Fruit fly (Drosophila melanogaster) whole organism, wandering third instar larva: ENCODE results near the gene CG3726.

ENCODE experiments used
- Abd-B ChIP-seq: fragments of >200 bp; optimal IDR thresholded peaks from 2 replicates; lab custom pipeline; 2017; ENCODE audit warnings: missing biosample characterization, missing genetic modification characterization
- CG32264 ChIP-seq: fragments of 200-800 bp; sonication (Bioruptor generic); optimal IDR thresholded peaks from 2 replicates; lab custom pipeline; 2016; ENCODE audit warnings: missing biosample characterization, missing genetic modification characterization
- CG9705 ChIP-seq: fragments of 200-800 bp; sonication (Bioruptor generic); optimal IDR thresholded peaks from 2 replicates; lab custom pipeline; 2018; ENCODE audit warnings: missing biosample characterization, mild to moderate bottlenecking, missing genetic modification characterization
- CrebA ChIP-seq: fragments of 200-800 bp; sonication (Bioruptor generic); optimal IDR thresholded peaks from 2 replicates; lab custom pipeline; 2016; ENCODE audit warnings: missing biosample characterization, mild to moderate bottlenecking, missing genetic modification characterization, borderline replicate concordance
- Dfd ChIP-seq: fragments of >200 bp; optimal IDR thresholded peaks from 2 replicates; lab custom pipeline; 2017; ENCODE audit warnings: missing biosample characterization, missing genetic modification characterization
- Dif ChIP-seq: fragments of 200-275, 200-300 bp; sonication (Bioruptor generic); optimal IDR thresholded peaks from 2 replicates; lab custom pipeline; 2018; ENCODE audit warnings: missing biosample characterization, missing genetic modification characterization; ENCODE audit not compliant: partially characterized antibody
- GATAd ChIP-seq: sonication (Bioruptor generic); optimal IDR thresholded peaks from 2 replicates; lab custom pipeline; 2016; ENCODE audit warnings: missing biosample characterization, missing genetic modification characterization
- HLH106 ChIP-seq: fragments of 200-800 bp; optimal IDR thresholded peaks from 3 replicates; lab custom pipeline; 2019; ENCODE audit warnings: missing biosample characterization, mild to moderate bottlenecking, missing genetic modification characterization, moderate library complexity
- Hnf4 ChIP-seq: fragments of 200-800 bp; sonication (Bioruptor generic); optimal IDR thresholded peaks from 2 replicates; lab custom pipeline; 2016; ENCODE audit warnings: missing biosample characterization, mild to moderate bottlenecking, missing genetic modification characterization
- Hr78 ChIP-seq: fragments of >200 bp; optimal IDR thresholded peaks from 2 replicates; lab custom pipeline; 2017; ENCODE audit warnings: missing biosample characterization, missing genetic modification characterization
- Hr83 ChIP-seq: fragments of 200-300 bp; sonication (Bioruptor generic); optimal IDR thresholded peaks from 2 replicates; lab custom pipeline; 2016; ENCODE audit warnings: missing biosample characterization, mild to moderate bottlenecking, missing genetic modification characterization, moderate library complexity; ENCODE audit not compliant: poor library complexity, severe bottlenecking
- Jra ChIP-seq: sonication (Bioruptor generic); optimal IDR thresholded peaks from 2 replicates; lab custom pipeline; 2016; ENCODE audit warnings: missing biosample characterization, missing genetic modification characterization
- Mio ChIP-seq: sonication (Bioruptor generic); optimal IDR thresholded peaks from 2 replicates; lab custom pipeline; 2016; ENCODE audit warnings: missing biosample characterization, missing genetic modification characterization
- Myc ChIP-seq: fragments of >200 bp; optimal IDR thresholded peaks from 2 replicates; lab custom pipeline; 2017
- N ChIP-seq: fragments of >200 bp; optimal IDR thresholded peaks from 2 replicates; lab custom pipeline; 2018; ENCODE audit warnings: missing biosample characterization, missing external identifiers, missing genetic modification characterization
- OdsH ChIP-seq: fragments of 200-800 bp; sonication (Bioruptor generic); optimal IDR thresholded peaks from 2 replicates; lab custom pipeline; 2016; ENCODE audit warnings: missing biosample characterization, mild to moderate bottlenecking, missing genetic modification characterization
- Rel ChIP-seq, 2 experiments: fragments of 200-800 bp; sonication (Bioruptor generic) in 1 of 2; optimal IDR thresholded peaks; 2 replicates in 1 of 2; 3 replicates in 1 of 2; lab custom pipeline; 2016 to 2019; ENCODE audit warnings: mild to moderate bottlenecking in 2 of 2, missing biosample characterization in 2 of 2, missing genetic modification characterization in 2 of 2, moderate library complexity in 1 of 2
- Sp1 ChIP-seq: fragments of 200-800 bp; sonication (Bioruptor generic); optimal IDR thresholded peaks from 3 replicates; lab custom pipeline; 2019; ENCODE audit warnings: missing biosample characterization, mild to moderate bottlenecking, missing genetic modification characterization, moderate library complexity
- Vsx2 ChIP-seq: fragments of 200-300, 225-300 bp; sonication (Bioruptor generic); optimal IDR thresholded peaks from 2 replicates; lab custom pipeline; 2018; ENCODE audit warnings: missing biosample characterization, missing genetic modification characterization; ENCODE audit not compliant: partially characterized antibody
- br ChIP-seq: fragments of 200-800 bp; sonication (Bioruptor generic); optimal IDR thresholded peaks from 2 replicates; lab custom pipeline; 2016; ENCODE audit warnings: missing biosample characterization, missing genetic modification characterization
- brk ChIP-seq: fragments of 200-800 bp; sonication (Bioruptor generic); optimal IDR thresholded peaks from 2 replicates; lab custom pipeline; 2016; ENCODE audit warnings: missing biosample characterization, mild to moderate bottlenecking, missing genetic modification characterization
- dl ChIP-seq, 2 experiments: fragments of 175-275, 200-275 bp in 1 of 2; fragments of 200-275 bp in 1 of 2; sonication (Bioruptor generic); optimal IDR thresholded peaks; lab custom pipeline; 2018; ENCODE audit warnings: mild to moderate bottlenecking in 2 of 2, missing biosample characterization in 2 of 2, missing genetic modification characterization in 2 of 2, moderate library complexity in 2 of 2; ENCODE audit not compliant: partially characterized antibody in 2 of 2, insufficient read depth in 1 of 2
- dmrt93B ChIP-seq: fragments of 200-800 bp; sonication (Bioruptor generic); optimal IDR thresholded peaks from 2 replicates; lab custom pipeline; 2018; ENCODE audit warnings: missing biosample characterization, mild to moderate bottlenecking, missing genetic modification characterization
- dsf ChIP-seq: sonication (Bioruptor generic); optimal IDR thresholded peaks from 2 replicates; lab custom pipeline; 2016; ENCODE audit warnings: missing biosample characterization, missing genetic modification characterization, borderline replicate concordance
- ey ChIP-seq: fragments of 200-800 bp; sonication (Bioruptor generic); optimal IDR thresholded peaks from 2 replicates; lab custom pipeline; 2016; ENCODE audit warnings: missing biosample characterization, missing genetic modification characterization
- foxo ChIP-seq, 2 experiments: fragments of 200-800 bp; sonication (Bioruptor generic); optimal IDR thresholded peaks; 2 replicates in 1 of 2; 3 replicates in 1 of 2; lab custom pipeline; 2016 to 2017; ENCODE audit warnings: missing biosample characterization in 2 of 2, missing genetic modification characterization in 2 of 2
- h ChIP-seq: fragments of 200-800 bp; sonication (Bioruptor generic); optimal IDR thresholded peaks from 3 replicates; lab custom pipeline; 2016; ENCODE audit warnings: missing biosample characterization, mild to moderate bottlenecking, missing genetic modification characterization
- lola ChIP-seq: fragments of >200 bp; optimal IDR thresholded peaks from 2 replicates; lab custom pipeline; 2017; ENCODE audit warnings: missing biosample characterization, missing genetic modification characterization
- pan ChIP-seq: fragments of >200 bp; optimal IDR thresholded peaks from 2 replicates; lab custom pipeline; 2017
- psq ChIP-seq: fragments of 200-800 bp; sonication (Bioruptor generic); optimal IDR thresholded peaks from 3 replicates; lab custom pipeline; 2017; ENCODE audit warnings: missing biosample characterization, mild to moderate bottlenecking, missing genetic modification characterization, moderate library complexity
- rgr ChIP-seq: fragments of 200-800 bp; sonication (Bioruptor generic); optimal IDR thresholded peaks from 3 replicates; lab custom pipeline; 2016; ENCODE audit warnings: missing biosample characterization, mild to moderate bottlenecking, missing genetic modification characterization
- sage ChIP-seq: fragments of 200-800 bp; sonication (Bioruptor generic); optimal IDR thresholded peaks from 2 replicates; lab custom pipeline; 2016; ENCODE audit warnings: missing biosample characterization, mild to moderate bottlenecking, missing genetic modification characterization
- sv ChIP-seq: fragments of 200-800 bp; sonication (Bioruptor generic); optimal IDR thresholded peaks from 3 replicates; lab custom pipeline; 2016; ENCODE audit warnings: missing biosample characterization, missing genetic modification characterization
- tai ChIP-seq: sonication (Bioruptor generic); optimal IDR thresholded peaks from 2 replicates; lab custom pipeline; 2016; ENCODE audit warnings: missing biosample characterization, missing genetic modification characterization
- usp ChIP-seq: fragments of >200 bp; optimal IDR thresholded peaks from 2 replicates; lab custom pipeline; 2017; ENCODE audit warnings: missing biosample characterization, missing genetic modification characterization
- woc ChIP-seq: sonication (Bioruptor generic); optimal IDR thresholded peaks from 2 replicates; lab custom pipeline; 2016; ENCODE audit warnings: missing biosample characterization, mild to moderate bottlenecking, missing genetic modification characterization

CG3726 gene

dm6 chrX:5914992-5915751 is 1.7 kb upstream of the CG3726 start:
- TF ChIP-seq Vsx2 (GFP tag; lab: Kevin White, UChicago) (no peak), Rel (GFP tag; optimal IDR thresholded peaks at IDR 0.05; lab: Kevin White, UChicago) (peak; percentile 1), Rel (tag; optimal IDR thresholded peaks at IDR 0.05; lab: Kevin White, UChicago) (peak; percentile 92), foxo (GFP tag; optimal IDR thresholded peaks at IDR 0.05; lab: Kevin White, UChicago) (no peak), sv (GFP tag; lab: Kevin White, UChicago) (no peak)

dm6 chrX:5915752-5916493 is 974 bp upstream of the CG3726 start:
- peak; percentile 39 for TF ChIP-seq Sp1 (GFP tag; lab: Kevin White, UChicago)
- TF ChIP-seq Abd-B (GFP tag; lab: Kevin White, UChicago), result no peak
- TF ChIP-seq brk (GFP tag; lab: Kevin White, UChicago), result no peak
- TF ChIP-seq usp (GFP tag; lab: Kevin White, UChicago), result no peak
- no peak for TF ChIP-seq Myc (lab: Kevin White, UChicago)
- TF ChIP-seq CG9705 (GFP tag; lab: Kevin White, UChicago), result no peak
- no peak for TF ChIP-seq h (GFP tag; lab: Kevin White, UChicago)
- peak; percentile 26 for TF ChIP-seq OdsH
- no peak for TF ChIP-seq dmrt93B (GFP tag; lab: Kevin White, UChicago)
- TF ChIP-seq lola (GFP tag; lab: Kevin White, UChicago), result no peak
- no peak for TF ChIP-seq pan (lab: Kevin White, UChicago)
- TF ChIP-seq br (GFP tag; lab: Kevin White, UChicago), result no peak
- peak in 1 of 2 experiments; percentile 27 for TF ChIP-seq dl (GFP tag; optimal IDR thresholded peaks at IDR 0.05; lab: Kevin White, UChicago; ENCODE audit: insufficient read depth in 1 of 2, partially characterized antibody in 2 of 2)
- no peak for TF ChIP-seq psq (GFP tag; lab: Kevin White, UChicago)
- no peak for TF ChIP-seq rgr
- no peak for TF ChIP-seq GATAd (GFP tag; lab: Kevin White, UChicago)
- no peak for TF ChIP-seq tai (GFP tag; lab: Kevin White, UChicago)
- no peak for TF ChIP-seq N
- TF ChIP-seq CG32264 (GFP tag; lab: Kevin White, UChicago), result no peak
- TF ChIP-seq Hr78 (GFP tag; lab: Kevin White, UChicago), result no peak
- TF ChIP-seq sage, result no peak
- TF ChIP-seq foxo (GFP tag; optimal IDR thresholded peaks at IDR 0.05; lab: Kevin White, UChicago), result peak in 1 of 2 experiments; percentile 5
- no peak for TF ChIP-seq Jra (GFP tag; lab: Kevin White, UChicago)
- TF ChIP-seq HLH106 (tag; lab: Kevin White, UChicago), result peak; percentile 14
- no peak for TF ChIP-seq woc (GFP tag; lab: Kevin White, UChicago)
- TF ChIP-seq CrebA (GFP tag; lab: Kevin White, UChicago), result no peak
- no peak for TF ChIP-seq Dfd (GFP tag; lab: Kevin White, UChicago)
- TF ChIP-seq Rel (GFP tag; optimal IDR thresholded peaks at IDR 0.05; lab: Kevin White, UChicago), result no peak
- TF ChIP-seq Rel (tag; optimal IDR thresholded peaks at IDR 0.05; lab: Kevin White, UChicago), result peak; percentile 98
- no peak for TF ChIP-seq ey (GFP tag; lab: Kevin White, UChicago)
- no peak for TF ChIP-seq dsf (GFP tag; lab: Kevin White, UChicago)
- no peak for TF ChIP-seq Mio
- TF ChIP-seq Hnf4 (GFP tag; lab: Kevin White, UChicago), result no peak
- TF ChIP-seq Hr83 (GFP tag; lab: Kevin White, UChicago), result no peak
- no peak for TF ChIP-seq sv (GFP tag; lab: Kevin White, UChicago)
- no peak for TF ChIP-seq Vsx2 (GFP tag; lab: Kevin White, UChicago)
- TF ChIP-seq Dif (GFP tag; lab: Kevin White, UChicago), result peak; percentile 44
- TF ChIP-seq, all 38 proteins: peak for 7
